Fruit fly (Drosophila melanogaster) whole organism, pupa: ENCODE measurements around the gene Kr-h1.

Experiments used
- CG17806 ChIP-seq: fragments of 200-800 bp; sonication (Bioruptor generic); optimal IDR thresholded peaks from 2 replicates; lab custom pipeline; 2018; ENCODE audit warnings: missing biosample characterization, mild to moderate bottlenecking, missing genetic modification characterization, moderate library complexity
- CG9948 ChIP-seq: fragments of 200-800 bp; sonication (Bioruptor generic); optimal IDR thresholded peaks from 2 replicates; lab custom pipeline; 2018; ENCODE audit warnings: missing biosample characterization, mild to moderate bottlenecking, missing genetic modification characterization, moderate library complexity
- Pif1A ChIP-seq: fragments of 200-800 bp; sonication (Bioruptor generic); optimal IDR thresholded peaks from 3 replicates; lab custom pipeline; 2016; ENCODE audit warnings: missing biosample characterization, missing genetic modification characterization
- fd96Ca ChIP-seq: fragments of 200-800 bp; sonication (Bioruptor generic); IDR thresholded peaks from 3 replicates; pipeline ENCODE4 v1.3.6; 2022; ENCODE audit warnings: missing biosample characterization, missing genetic modification characterization

- no peak for TF ChIP-seq CG17806 (tag; lab: Kevin White, UChicago)
- no peak for TF ChIP-seq CG9948 (tag; lab: Kevin White, UChicago)
- TF ChIP-seq fd96Ca (GFP tag; lab: Robert Waterston, UW): no peak
- TF ChIP-seq Pif1A: no peak
These were observed 33.9 kb upstream of the Kr-h1 start, which contains the start of the genes CG34179 and slmo for dm6 chr2L:6048542-6048941.
